Fruit fly (Drosophila melanogaster) whole organism, embryonic: ENCODE measurements around the gene CG42324.

Source experiments
- C15 ChIP-seq: fragments of 200-800 bp; sonication (Bioruptor generic); IDR thresholded peaks from 3 replicates; pipeline ENCODE4 v1.3.6; 2022; ENCODE audit warnings: missing biosample characterization, missing genetic modification characterization
- CG11696 ChIP-seq: fragments of 200-800 bp; sonication (Bioruptor generic); IDR thresholded peaks from 2 replicates; pipeline ENCODE4 v1.3.6; 2022; ENCODE audit warnings: missing biosample characterization, missing genetic modification characterization
- CG12769 ChIP-seq: fragments of 200-800 bp; sonication (Bioruptor generic); optimal IDR thresholded peaks from 2 replicates; lab custom pipeline; 2019; ENCODE audit warnings: missing biosample characterization, mild to moderate bottlenecking, missing genetic modification characterization, moderate library complexity
- CG13894 ChIP-seq: fragments of 200-800 bp; sonication (Bioruptor generic); optimal IDR thresholded peaks from 3 replicates; lab custom pipeline; 2018; ENCODE audit warnings: missing biosample characterization, mild to moderate bottlenecking, missing genetic modification characterization, moderate library complexity
- CG15073 ChIP-seq: fragments of 200-800 bp; sonication (Bioruptor generic); optimal IDR thresholded peaks from 2 replicates; lab custom pipeline; 2016; ENCODE audit warnings: missing biosample characterization, missing genetic modification characterization
- CG15514 ChIP-seq: fragments of 200-800 bp; sonication (Bioruptor generic); optimal IDR thresholded peaks from 3 replicates; lab custom pipeline; 2017; ENCODE audit warnings: missing biosample characterization, missing genetic modification characterization, mild to moderate bottlenecking, moderate library complexity, missing genetic modification reagents
- CG16863 ChIP-seq: fragments of 200-800 bp; sonication (Bioruptor generic); optimal IDR thresholded peaks from 3 replicates; lab custom pipeline; 2016; ENCODE audit warnings: missing biosample characterization, missing genetic modification characterization
- CG2120 ChIP-seq: fragments of 200-800 bp; sonication (Bioruptor generic); optimal IDR thresholded peaks from 3 replicates; lab custom pipeline; 2016; ENCODE audit warnings: missing biosample characterization, missing genetic modification characterization
- CG2678 ChIP-seq: fragments of 200-800 bp; sonication (Bioruptor generic); optimal IDR thresholded peaks from 3 replicates; lab custom pipeline; 2019; ENCODE audit warnings: missing biosample characterization, mild to moderate bottlenecking, missing genetic modification characterization, moderate library complexity
- CG7271 ChIP-seq: fragments of 200-800 bp; sonication (Bioruptor generic); optimal IDR thresholded peaks from 2 replicates; lab custom pipeline; 2018; ENCODE audit warnings: missing biosample characterization, mild to moderate bottlenecking, missing genetic modification characterization, moderate library complexity
- CG9215 ChIP-seq: fragments of 200-800 bp; sonication (Bioruptor generic); IDR thresholded peaks from 2 replicates; pipeline ENCODE4 v1.3.6; 2022; ENCODE audit warnings: missing biosample characterization, missing genetic modification characterization
- CG9437 ChIP-seq: fragments of 200-800 bp; sonication (Bioruptor generic); optimal IDR thresholded peaks from 2 replicates; lab custom pipeline; 2018; ENCODE audit warnings: missing biosample characterization, mild to moderate bottlenecking, missing genetic modification characterization
- CG9817 ChIP-seq: fragments of 200-800 bp; sonication (Bioruptor generic); optimal IDR thresholded peaks from 2 replicates; lab custom pipeline; 2018; ENCODE audit warnings: missing biosample characterization, mild to moderate bottlenecking, missing genetic modification characterization, moderate library complexity
- CG9932 ChIP-seq: fragments of 200-800 bp; sonication (Bioruptor generic); IDR thresholded peaks from 2 replicates; pipeline ENCODE4 v1.3.6; 2022; ENCODE audit warnings: missing biosample characterization, missing genetic modification characterization
- CoRest ChIP-seq: fragments of 200-800 bp; sonication (Bioruptor generic); optimal IDR thresholded peaks from 3 replicates; lab custom pipeline; 2018; ENCODE audit warnings: missing biosample characterization, mild to moderate bottlenecking, missing genetic modification characterization, moderate library complexity
- D19A ChIP-seq: fragments of 200-800 bp; optimal IDR thresholded peaks from 3 replicates; lab custom pipeline; 2019; ENCODE audit warnings: missing biosample characterization, mild to moderate bottlenecking, missing genetic modification characterization, moderate library complexity
- Drgx ChIP-seq: fragments of 200-800 bp; sonication (Bioruptor generic); IDR thresholded peaks from 2 replicates; pipeline ENCODE4 v1.3.6; 2022; ENCODE audit warnings: missing biosample characterization, missing genetic modification characterization
- HmgD ChIP-seq: fragments of 200-800 bp; sonication (Bioruptor generic); optimal IDR thresholded peaks from 3 replicates; lab custom pipeline; 2016; ENCODE audit warnings: missing biosample characterization, missing genetic modification characterization
- HmgZ ChIP-seq: fragments of 200-800 bp; sonication (Bioruptor generic); optimal IDR thresholded peaks from 2 replicates; lab custom pipeline; 2018; ENCODE audit warnings: missing biosample characterization, mild to moderate bottlenecking, missing genetic modification characterization
- Hmx ChIP-seq: fragments of 200-800 bp; sonication (Bioruptor generic); optimal IDR thresholded peaks from 2 replicates; lab custom pipeline; 2016; ENCODE audit warnings: missing biosample characterization, missing genetic modification characterization
- Max ChIP-seq: fragments of 200-800 bp; sonication (Bioruptor generic); optimal IDR thresholded peaks from 2 replicates; lab custom pipeline; 2016; ENCODE audit warnings: missing biosample characterization, mild to moderate bottlenecking, missing genetic modification characterization
- Med ChIP-seq: fragments of 200-800 bp; sonication (Bioruptor generic); peaks from one replicate; lab custom pipeline; 2016; ENCODE audit warnings: missing biosample characterization, missing genetic modification characterization, mild to moderate bottlenecking, inconsistent platforms, moderate library complexity
- Optix ChIP-seq: fragments of 200-800 bp; sonication (Bioruptor generic); IDR thresholded peaks from 3 replicates; pipeline ENCODE4 v1.3.6; 2022; ENCODE audit warnings: missing biosample characterization, missing genetic modification characterization
- Poxn ChIP-seq: fragments of 200-800 bp; sonication (Bioruptor generic); IDR thresholded peaks from 2 replicates; pipeline ENCODE4 v1.3.6; 2022; ENCODE audit warnings: missing biosample characterization, missing genetic modification characterization
- Rfx ChIP-seq: fragments of 200-800 bp; sonication (Bioruptor generic); IDR thresholded peaks from 2 replicates; pipeline ENCODE4 v1.3.6; 2022; ENCODE audit warnings: missing biosample characterization, missing genetic modification characterization
- Scr ChIP-seq: fragments of 200-800 bp; sonication (Bioruptor generic); IDR thresholded peaks from 2 replicates; pipeline ENCODE4 v1.3.6; 2022; ENCODE audit warnings: missing biosample characterization, missing genetic modification characterization; ENCODE audit not compliant: partially characterized antibody
- Side ChIP-seq: fragments of 200-800 bp; sonication (Bioruptor generic); optimal IDR thresholded peaks from 2 replicates; lab custom pipeline; 2016; ENCODE audit warnings: missing biosample characterization, missing genetic modification characterization
- Six4 ChIP-seq: fragments of 200-800 bp; sonication (Bioruptor generic); optimal IDR thresholded peaks from 2 replicates; lab custom pipeline; 2016; ENCODE audit warnings: missing biosample characterization, missing genetic modification characterization
- abd-A ChIP-seq: fragments of 200-800 bp; sonication (Bioruptor generic); optimal IDR thresholded peaks from 3 replicates; lab custom pipeline; 2019; ENCODE audit warnings: missing biosample characterization, mild to moderate bottlenecking, missing genetic modification characterization, moderate library complexity
- bsh ChIP-seq, 2 experiments: fragments of 200-800 bp; sonication (Bioruptor generic); optimal IDR thresholded peaks; 2 replicates each; lab custom pipeline; 2017 to 2018; ENCODE audit warnings: mild to moderate bottlenecking in 2 of 2, missing biosample characterization in 2 of 2, missing genetic modification characterization in 2 of 2, moderate library complexity in 1 of 2
- chinmo ChIP-seq: fragments of 200-800 bp; sonication (Bioruptor generic); IDR thresholded peaks from 4 replicates; pipeline ENCODE4 v1.3.6; 2022; ENCODE audit warnings: missing biosample characterization, missing genetic modification characterization; ENCODE audit not compliant: partially characterized antibody
- ci ChIP-seq: fragments of 200-800 bp; sonication (Bioruptor generic); IDR thresholded peaks from 3 replicates; pipeline ENCODE4 v1.3.6; 2022; ENCODE audit warnings: missing biosample characterization, missing genetic modification characterization
- lmd ChIP-seq: fragments of 200-800 bp; sonication (Bioruptor generic); IDR thresholded peaks from 2 replicates; pipeline ENCODE4 v1.3.6; 2022; ENCODE audit warnings: missing biosample characterization, missing genetic modification characterization
- nom ChIP-seq: fragments of 200-800 bp; sonication (Bioruptor generic); optimal IDR thresholded peaks from 2 replicates; lab custom pipeline; 2017; ENCODE audit warnings: missing biosample characterization, missing genetic modification characterization, mild to moderate bottlenecking, moderate library complexity, missing genetic modification reagents
- oc ChIP-seq: fragments of 200-800 bp; sonication (Bioruptor generic); optimal IDR thresholded peaks from 2 replicates; lab custom pipeline; 2018; ENCODE audit warnings: missing biosample characterization, mild to moderate bottlenecking, missing genetic modification characterization, moderate library complexity
- schlank ChIP-seq: fragments of 200-800 bp; sonication (Bioruptor generic); optimal IDR thresholded peaks from 2 replicates; lab custom pipeline; 2018; ENCODE audit warnings: missing biosample characterization, mild to moderate bottlenecking, missing genetic modification characterization
- sd ChIP-seq: fragments of 200-800 bp; sonication (Bioruptor generic); optimal IDR thresholded peaks from 3 replicates; lab custom pipeline; 2018; ENCODE audit warnings: missing biosample characterization, mild to moderate bottlenecking, missing genetic modification characterization, moderate library complexity
- sens ChIP-seq: fragments of 200-800 bp; sonication (Bioruptor generic); peaks from one replicate; lab custom pipeline; 2016; ENCODE audit warnings: missing biosample characterization, missing genetic modification characterization
- slbo ChIP-seq: fragments of 200-800 bp; sonication (Bioruptor generic); IDR thresholded peaks from 2 replicates; pipeline ENCODE4 v1.3.6; 2022; ENCODE audit warnings: missing biosample characterization, missing genetic modification characterization
- ttk ChIP-seq: fragments of 200-800 bp; sonication (Bioruptor generic); IDR thresholded peaks from 2 replicates; pipeline ENCODE4 v2.1.2; 2022; ENCODE audit warnings: missing biosample characterization, missing genetic modification characterization
- usp ChIP-seq: fragments of >200 bp; optimal IDR thresholded peaks from 2 replicates; lab custom pipeline; 2017; ENCODE audit warnings: missing biosample characterization, missing genetic modification characterization
- zfh2 ChIP-seq: fragments of 200-800 bp; sonication (Bioruptor generic); optimal IDR thresholded peaks from 2 replicates; lab custom pipeline; 2016; ENCODE audit warnings: missing biosample characterization, missing genetic modification characterization

CG42324 gene

dm6 chr3L:3552313-3552868 lies 80.1 kb downstream of the CG42324 start (continued):
- TF ChIP-seq usp (GFP tag; lab: Kevin White, UChicago) (no peak), HmgZ (tag; lab: Kevin White, UChicago) (no peak), D19A (tag; lab: Kevin White, UChicago) (peak; percentile 19)
- TF ChIP-seq, all 482 proteins: peak for 13

dm6 chr3L:3553932-3554331 lies 81.7 kb downstream of the CG42324 start:
- TF ChIP-seq lmd (GFP tag; lab: Robert Waterston, UW) (peak; percentile 12; the same call in 1 of the 2 replicates), Med (GFP tag; lab: Kevin White, UChicago) (peak; percentile 76), CoRest (no peak), Max (GFP tag; lab: Kevin White, UChicago) (no peak), C15 (GFP tag; lab: Robert Waterston, UW) (no peak), Hmx (GFP tag; lab: Kevin White, UChicago) (no peak), CG7271 (tag; lab: Kevin White, UChicago) (no peak), zfh2 (GFP tag; lab: Kevin White, UChicago) (peak; percentile 0), CG15073 (GFP tag; lab: Kevin White, UChicago) (no peak), slbo (GFP tag; lab: Robert Waterston, UW) (0 out of 2 replicates have a peak, but pooled peaks have one; percentile 11), sd (tag; lab: Kevin White, UChicago) (peak; percentile 60), CG11696 (GFP tag; lab: Robert Waterston, UW) (no peak), CG2678 (tag; lab: Kevin White, UChicago) (no peak), ci (GFP tag; lab: Robert Waterston, UW) (no peak), Rfx (GFP tag; lab: Robert Waterston, UW) (peak; percentile 47), CG9817 (tag; lab: Kevin White, UChicago) (no peak), Poxn (no peak), Side (GFP tag; lab: Kevin White, UChicago) (no peak), Optix (GFP tag; lab: Robert Waterston, UW) (no peak), schlank (tag; lab: Kevin White, UChicago) (no peak), ttk (GFP tag; lab: Robert Waterston, UW) (no peak), CG13894 (peak; percentile 31), oc (tag; lab: Kevin White, UChicago) (peak; percentile 2), Six4 (GFP tag; lab: Kevin White, UChicago) (no peak), sens (GFP tag; lab: Kevin White, UChicago) (peak; percentile 5), HmgD (no peak), CG12769 (peak; percentile 45), CG9932 (GFP tag; lab: Robert Waterston, UW) (peak; percentile 45; the same call in 1 of the 2 replicates), abd-A (tag; lab: Kevin White, UChicago) (peak; percentile 28), CG2120 (GFP tag; lab: Kevin White, UChicago) (peak; percentile 9), CG15514 (GFP tag; lab: Kevin White, UChicago) (peak; percentile 75), CG9437 (GFP tag; lab: Kevin White, UChicago) (no peak), chinmo (no peak)
- TF ChIP-seq, all 482 proteins: peak for 14

dm6 chr3L:3555094-3555493 lies 82.8 kb downstream of the CG42324 start:
- peak in 1 of 2 experiments; percentile 1 for TF ChIP-seq bsh (GFP tag; optimal IDR thresholded peaks at IDR 0.05; lab: Kevin White, UChicago)
- peak; percentile 16 for TF ChIP-seq nom (GFP tag; lab: Kevin White, UChicago)
- no peak for TF ChIP-seq CG16863 (GFP tag; lab: Kevin White, UChicago)
- TF ChIP-seq sens (GFP tag; lab: Kevin White, UChicago): peak; percentile 58
- peak; percentile 42; the same call in 1 of the 2 replicates for TF ChIP-seq Drgx (GFP tag; lab: Robert Waterston, UW)
- TF ChIP-seq CG9215: no peak
- no peak for TF ChIP-seq Scr
